Worm (Caenorhabditis elegans) whole organism, late embryonic: Measurements from ENCODE around the gene F58A4.6.

Source experiments
- C08G9.2 ChIP-seq: sonication (generic microtip); optimal IDR thresholded peaks from 2 replicates; lab custom pipeline; 2016; ENCODE audit warnings: mild to moderate bottlenecking, missing genetic modification characterization, moderate library complexity, missing compliant biosample characterization
- C38D4.7 ChIP-seq: fragments of 200-800 bp; sonication (Bioruptor generic); optimal IDR thresholded peaks from 2 replicates; lab custom pipeline; 2018; ENCODE audit warnings: mild to moderate bottlenecking, missing genetic modification characterization, moderate library complexity, missing compliant biosample characterization
- F13H6.1 ChIP-seq: sonication (generic microtip); optimal IDR thresholded peaks from 2 replicates; lab custom pipeline; 2016; ENCODE audit warnings: missing genetic modification characterization, missing compliant biosample characterization
- K02D7.2 ChIP-seq: sonication (generic microtip); optimal IDR thresholded peaks from 2 replicates; lab custom pipeline; 2017; ENCODE audit warnings: mild to moderate bottlenecking, missing genetic modification characterization, missing compliant biosample characterization
- T23F11.4 ChIP-seq: fragments of 200-800 bp; sonication (Bioruptor generic); optimal IDR thresholded peaks from 2 replicates; lab custom pipeline; 2018; ENCODE audit warnings: mild to moderate bottlenecking, missing genetic modification characterization, missing compliant biosample characterization
- Y22D7AL.16 ChIP-seq: sonication (generic microtip); optimal IDR thresholded peaks from 2 replicates; lab custom pipeline; 2016; ENCODE audit warnings: missing genetic modification characterization, missing compliant biosample characterization
- ahr-1 ChIP-seq: sonication (generic microtip); optimal IDR thresholded peaks from 2 replicates; lab custom pipeline; 2016; ENCODE audit warnings: missing genetic modification characterization, missing compliant biosample characterization
- ama-1 ChIP-seq: fragments of 150-350 bp; optimal IDR thresholded peaks from 2 replicates; lab custom pipeline; 2014
- ceh-14 ChIP-seq: sonication (generic microtip); optimal IDR thresholded peaks from 2 replicates; lab custom pipeline; 2016; ENCODE audit warnings: missing genotype, missing genetic modification characterization, missing compliant biosample characterization
- ceh-18 ChIP-seq: sonication (generic microtip); optimal IDR thresholded peaks from 2 replicates; lab custom pipeline; 2016; ENCODE audit warnings: missing genetic modification characterization, missing compliant biosample characterization
- ceh-19 ChIP-seq: fragments of 200-800 bp; sonication (Bioruptor generic); optimal IDR thresholded peaks from 2 replicates; lab custom pipeline; 2018; ENCODE audit warnings: mild to moderate bottlenecking, missing genetic modification characterization, missing compliant biosample characterization
- ceh-2 ChIP-seq: sonication (generic microtip); optimal IDR thresholded peaks from 2 replicates; lab custom pipeline; 2016; ENCODE audit warnings: missing genotype, missing genetic modification characterization, missing compliant biosample characterization
- ceh-31 ChIP-seq: sonication (generic microtip); optimal IDR thresholded peaks from 2 replicates; lab custom pipeline; 2016; ENCODE audit warnings: missing genetic modification characterization, missing compliant biosample characterization
- ceh-48 ChIP-seq: sonication (generic microtip); optimal IDR thresholded peaks from 2 replicates; lab custom pipeline; 2016; ENCODE audit warnings: missing genetic modification characterization, inconsistent platforms, missing compliant biosample characterization
- ceh-6 ChIP-seq: fragments of 200-800 bp; sonication (Bioruptor generic); optimal IDR thresholded peaks from 2 replicates; lab custom pipeline; 2018; ENCODE audit warnings: mild to moderate bottlenecking, missing genetic modification characterization, missing compliant biosample characterization
- ceh-9 ChIP-seq: sonication (generic microtip); optimal IDR thresholded peaks from 2 replicates; lab custom pipeline; 2016; ENCODE audit warnings: mild to moderate bottlenecking, missing genetic modification characterization, inconsistent platforms, missing compliant biosample characterization
- dmd-4 ChIP-seq: sonication (generic microtip); optimal IDR thresholded peaks from 2 replicates; lab custom pipeline; 2016; ENCODE audit warnings: borderline replicate concordance, missing genetic modification characterization, missing compliant biosample characterization
- elt-2 ChIP-seq: sonication (generic microtip); optimal IDR thresholded peaks from 2 replicates; lab custom pipeline; 2016; ENCODE audit warnings: missing genetic modification reagents, missing genetic modification characterization, missing compliant biosample characterization
- elt-4 ChIP-seq: sonication (generic microtip); optimal IDR thresholded peaks from 2 replicates; lab custom pipeline; 2016; ENCODE audit warnings: missing genetic modification characterization, missing compliant biosample characterization
- ets-4 ChIP-seq: sonication (generic microtip); optimal IDR thresholded peaks from 2 replicates; lab custom pipeline; 2016; ENCODE audit warnings: missing genetic modification characterization, missing compliant biosample characterization
- eyg-1 ChIP-seq: sonication (generic microtip); optimal IDR thresholded peaks from 2 replicates; lab custom pipeline; 2016; ENCODE audit warnings: missing genotype, missing genetic modification characterization, missing compliant biosample characterization
- gmeb-2 ChIP-seq: sonication (generic microtip); optimal IDR thresholded peaks from 2 replicates; lab custom pipeline; 2016; ENCODE audit warnings: missing genetic modification characterization, inconsistent platforms, missing compliant biosample characterization
- hlh-13 ChIP-seq: fragments of 200-800 bp; sonication (Bioruptor generic); optimal IDR thresholded peaks from 2 replicates; lab custom pipeline; 2018; ENCODE audit warnings: mild to moderate bottlenecking, missing genetic modification characterization, missing compliant biosample characterization
- hlh-15 ChIP-seq: sonication (generic microtip); optimal IDR thresholded peaks from 2 replicates; lab custom pipeline; 2016; ENCODE audit warnings: missing genetic modification characterization, missing compliant biosample characterization
- hlh-30 ChIP-seq: sonication (generic microtip); optimal IDR thresholded peaks from 2 replicates; lab custom pipeline; 2017; ENCODE audit warnings: antibody characterized with exemption, missing genetic modification characterization, missing compliant biosample characterization; ENCODE audit not compliant: insufficient read depth
- hlh-6 ChIP-seq: sonication (generic microtip); optimal IDR thresholded peaks from 2 replicates; lab custom pipeline; 2016; ENCODE audit warnings: missing genotype, missing genetic modification characterization, missing compliant biosample characterization
- hlh-8 ChIP-seq: sonication (generic microtip); optimal IDR thresholded peaks from 2 replicates; lab custom pipeline; 2016; ENCODE audit warnings: missing genotype, missing genetic modification characterization, missing compliant biosample characterization
- lim-6 ChIP-seq: sonication (generic microtip); optimal IDR thresholded peaks from 2 replicates; lab custom pipeline; 2016; ENCODE audit warnings: missing genetic modification characterization, missing compliant biosample characterization
- lin-11 ChIP-seq: fragments of 200-800 bp; sonication (Bioruptor generic); optimal IDR thresholded peaks from 2 replicates; lab custom pipeline; 2018; ENCODE audit warnings: mild to moderate bottlenecking, missing genetic modification characterization, missing compliant biosample characterization
- nfya-1 ChIP-seq: sonication (generic microtip); optimal IDR thresholded peaks from 2 replicates; lab custom pipeline; 2017; ENCODE audit warnings: missing genetic modification characterization, mild to moderate bottlenecking, missing compliant biosample characterization, antibody characterized with exemption, moderate library complexity
- npax-4 ChIP-seq: sonication (generic microtip); optimal IDR thresholded peaks from 2 replicates; lab custom pipeline; 2016; ENCODE audit warnings: missing genetic modification characterization, missing compliant biosample characterization
- odd-2 ChIP-seq: sonication (generic microtip); optimal IDR thresholded peaks from 2 replicates; lab custom pipeline; 2017; ENCODE audit warnings: antibody characterized with exemption, mild to moderate bottlenecking, missing genetic modification characterization, missing compliant biosample characterization
- pag-3 ChIP-seq: sonication (generic microtip); optimal IDR thresholded peaks from 2 replicates; lab custom pipeline; 2016; ENCODE audit warnings: missing compliant biosample characterization, missing genetic modification characterization, borderline replicate concordance
- pha-2 ChIP-seq: sonication (generic microtip); optimal IDR thresholded peaks from 2 replicates; lab custom pipeline; 2017; ENCODE audit warnings: mild to moderate bottlenecking, missing genetic modification characterization, missing compliant biosample characterization
- pha-4 ChIP-seq: fragments of 150-350 bp; optimal IDR thresholded peaks from 2 replicates; lab custom pipeline; 2018; ENCODE audit warnings: missing biosample characterization, missing genetic modification reagents, missing genetic modification characterization
- sdc-2 ChIP-seq: sonication (generic microtip); optimal IDR thresholded peaks from 2 replicates; lab custom pipeline; 2016; ENCODE audit warnings: missing genotype, missing genetic modification characterization, missing compliant biosample characterization
- sox-2 ChIP-seq: fragments of 200-800 bp; sonication (Bioruptor generic); IDR thresholded peaks from 2 replicates; pipeline ENCODE4 v1.3.6; 2022; ENCODE audit warnings: missing genetic modification reagents, missing genetic modification characterization, missing compliant biosample characterization
- sox-4 ChIP-seq: sonication (generic microtip); optimal IDR thresholded peaks from 2 replicates; lab custom pipeline; 2017; ENCODE audit warnings: mild to moderate bottlenecking, missing genetic modification characterization, inconsistent platforms, missing compliant biosample characterization
- syd-9 ChIP-seq: sonication (generic microtip); optimal IDR thresholded peaks from 2 replicates; lab custom pipeline; 2016; ENCODE audit warnings: mild to moderate bottlenecking, missing genetic modification characterization, moderate library complexity, missing compliant biosample characterization
- tbx-2 ChIP-seq: sonication (generic microtip); optimal IDR thresholded peaks from 2 replicates; lab custom pipeline; 2016; ENCODE audit warnings: missing genetic modification characterization, missing compliant biosample characterization
- tbx-7 ChIP-seq: sonication (generic microtip); optimal IDR thresholded peaks from 2 replicates; lab custom pipeline; 2016; ENCODE audit warnings: missing genotype, missing genetic modification characterization, missing compliant biosample characterization
- ttx-3 ChIP-seq: sonication (generic microtip); optimal IDR thresholded peaks from 2 replicates; lab custom pipeline; 2016; ENCODE audit warnings: missing genetic modification reagents, missing genetic modification characterization, missing compliant biosample characterization
- unc-42 ChIP-seq: sonication (generic microtip); optimal IDR thresholded peaks from 2 replicates; lab custom pipeline; 2016; ENCODE audit warnings: missing genotype, missing genetic modification characterization, missing compliant biosample characterization
- unc-55 ChIP-seq: sonication (generic microtip); optimal IDR thresholded peaks from 2 replicates; lab custom pipeline; 2017; ENCODE audit warnings: missing biosample characterization, missing genetic modification reagents, missing genetic modification characterization
- unc-86 ChIP-seq: sonication (generic microtip); optimal IDR thresholded peaks from 2 replicates; lab custom pipeline; 2016; ENCODE audit warnings: missing genetic modification characterization, missing compliant biosample characterization

F58A4.6 gene

ce11 chrIII:9629855-9630254 lies 15.6 kb downstream of the F58A4.6 start, which contains the start of gene rpac-19 (continued):
- no peak for TF ChIP-seq hlh-30
- peak; percentile 67 for TF ChIP-seq nfya-1 (tag; lab: Kevin White, UChicago)
- peak; percentile 18 for TF ChIP-seq C08G9.2 (tag; lab: Kevin White, UChicago)
- no peak for TF ChIP-seq sox-2 (GFP tag; lab: Robert Waterston, UW)
- peak; percentile 59 for TF ChIP-seq sdc-2 (tag; lab: Kevin White, UChicago)
- no peak for TF ChIP-seq syd-9 (tag; lab: Kevin White, UChicago)
- no peak for TF ChIP-seq hlh-13 (GFP tag; lab: Kevin White, UChicago)
- TF ChIP-seq ttx-3: peak; percentile 67
- peak; percentile 55 for TF ChIP-seq Y22D7AL.16 (tag; lab: Kevin White, UChicago)
- peak; percentile 34 for TF ChIP-seq ceh-31 (tag; lab: Kevin White, UChicago)
- TF ChIP-seq ceh-6: no peak
- TF ChIP-seq unc-86 (tag; lab: Kevin White, UChicago): peak; percentile 69
- TF ChIP-seq tbx-7: no peak
- peak; percentile 75 for TF ChIP-seq elt-2
- peak; percentile 7 for TF ChIP-seq ceh-19 (GFP tag; lab: Kevin White, UChicago)
- TF ChIP-seq elt-4 (tag; lab: Kevin White, UChicago): no peak
- peak; percentile 59 for TF ChIP-seq odd-2 (tag; lab: Kevin White, UChicago)
- TF ChIP-seq unc-42 (tag; lab: Kevin White, UChicago): no peak
- TF ChIP-seq hlh-6 (tag; lab: Kevin White, UChicago): no peak
- TF ChIP-seq hlh-8 (tag; lab: Kevin White, UChicago): peak; percentile 31
- peak; percentile 55 for TF ChIP-seq sox-4
- TF ChIP-seq lin-11 (tag; lab: Kevin White, UChicago): peak; percentile 47
- no peak for TF ChIP-seq T23F11.4
- peak; percentile 73 for TF ChIP-seq ceh-14 (tag; lab: Kevin White, UChicago)
- no peak for TF ChIP-seq pha-4 (tag; lab: Kevin White, UChicago)
- peak; percentile 67 for TF ChIP-seq ceh-2 (tag; lab: Kevin White, UChicago)

DNA sequence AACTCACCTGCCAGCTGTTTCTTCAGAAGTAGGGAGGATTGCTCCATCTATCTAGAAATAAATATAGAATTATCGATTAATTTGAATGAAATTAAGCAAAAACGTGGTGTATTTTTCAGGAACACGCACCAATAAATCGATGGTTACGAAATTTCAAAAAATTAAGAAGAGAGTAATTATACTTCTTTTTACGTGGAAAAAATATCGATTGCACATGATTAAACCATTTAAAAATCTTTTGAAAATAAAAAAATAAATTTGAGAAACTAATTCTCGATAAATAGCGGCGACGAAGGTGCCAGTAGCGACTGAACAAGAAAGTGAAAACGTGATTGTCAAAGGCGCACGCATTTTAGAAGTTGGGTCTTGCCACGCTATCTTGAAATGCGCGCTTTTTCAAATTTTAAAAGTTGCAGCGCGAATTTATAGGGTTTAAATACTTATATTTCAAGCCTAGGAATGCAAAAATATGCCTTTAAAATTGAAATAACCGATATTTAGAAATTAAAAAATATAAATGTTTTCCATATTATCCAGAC lies 16.9 kb downstream of the F58A4.6 start, which contains the start of gene ubc-7:
Gene ubc-7, minus strand, starts transcription at position 51 of the 539 bp plus-strand sequence.
- TF ChIP-seq unc-55 (GFP tag; lab: Kevin White, UChicago) (peak; percentile 11), C08G9.2 (tag; lab: Kevin White, UChicago) (no peak), unc-86 (tag; lab: Kevin White, UChicago) (no peak), hlh-30 (peak; percentile 60), nfya-1 (tag; lab: Kevin White, UChicago) (peak; percentile 57), ceh-18 (tag; lab: Kevin White, UChicago) (peak; percentile 4), unc-42 (tag; lab: Kevin White, UChicago) (peak; percentile 37), lim-6 (tag; lab: Kevin White, UChicago) (no peak), ama-1 (lab: Kevin White, UChicago) (no peak), ceh-31 (tag; lab: Kevin White, UChicago) (peak; percentile 34), ceh-19 (GFP tag; lab: Kevin White, UChicago) (peak; percentile 33), pag-3 (tag; lab: Kevin White, UChicago) (no peak), K02D7.2 (tag; lab: Kevin White, UChicago) (no peak), ceh-14 (tag; lab: Kevin White, UChicago) (no peak)

- TF ChIP-seq C38D4.7 (GFP tag; lab: Kevin White, UChicago): no peak
- no peak for TF ChIP-seq C08G9.2 (tag; lab: Kevin White, UChicago)
- no peak for TF ChIP-seq odd-2 (tag; lab: Kevin White, UChicago)
- no peak for TF ChIP-seq F13H6.1 (tag; lab: Kevin White, UChicago)
- no peak for TF ChIP-seq hlh-15 (tag; lab: Kevin White, UChicago)
- TF ChIP-seq tbx-7: no peak
- TF ChIP-seq ceh-48: no peak
- TF ChIP-seq tbx-2 (tag; lab: Kevin White, UChicago): no peak
- no peak for TF ChIP-seq ets-4
- no peak for TF ChIP-seq dmd-4 (tag; lab: Kevin White, UChicago)
- TF ChIP-seq pha-2 (tag; lab: Kevin White, UChicago): no peak
- TF ChIP-seq eyg-1: no peak
- TF ChIP-seq unc-86 (tag; lab: Kevin White, UChicago): no peak
- no peak for TF ChIP-seq ahr-1 (tag; lab: Kevin White, UChicago)
- no peak for TF ChIP-seq npax-4 (tag; lab: Kevin White, UChicago)
- no peak for TF ChIP-seq ceh-9 (tag; lab: Kevin White, UChicago)
- TF ChIP-seq gmeb-2: no peak
- TF ChIP-seq ama-1 (lab: Kevin White, UChicago): no peak
These were observed 22.7 kb downstream of the F58A4.6 start, which contains the start of gene gei-13 for ce11 chrIII:9637016-9637415. TSS of gene gei-13 (minus strand) at chrIII:9637116.
